Fruit fly (Drosophila melanogaster): ENCODE data around the gene CG14120.
A peak's percentile ranks its signal among the peaks of the same experiment; 100 is the strongest.

DNA sequence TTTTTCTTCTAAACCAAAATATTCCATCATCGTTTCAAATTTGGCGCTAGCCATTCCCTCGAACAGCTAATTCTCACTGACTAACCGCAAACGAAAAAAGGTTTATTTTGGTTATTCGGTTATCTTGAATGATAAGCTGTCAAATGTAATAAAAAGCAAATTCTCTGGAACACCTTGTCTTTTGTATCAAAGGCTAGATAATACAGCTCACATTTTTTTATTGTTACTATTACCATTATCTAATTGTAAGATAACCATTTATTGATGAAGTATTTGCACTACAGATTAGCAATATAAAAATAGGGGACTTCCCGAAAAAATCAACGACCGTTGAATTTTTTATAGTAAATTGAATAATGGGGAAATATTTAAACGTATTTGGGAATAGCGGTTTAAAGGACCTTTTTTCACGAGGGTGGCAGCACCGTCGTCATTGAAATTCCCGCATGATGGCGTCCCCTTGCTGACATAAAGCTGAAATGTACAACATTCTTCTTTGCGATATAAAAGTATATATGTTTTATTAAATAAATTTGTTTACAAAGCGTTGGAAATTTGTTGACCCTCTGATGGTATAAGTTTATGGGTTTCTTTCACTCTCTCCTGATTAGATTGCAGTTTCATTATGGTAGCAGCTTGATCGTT, 23.5 kb upstream of the CG14120 start, which contains the start of gene CG32107:
- no peak for TF ChIP-seq pan (optimal IDR thresholded peaks at IDR 0.05)
- peak; percentile 12 for TF ChIP-seq Dif (GFP tag; optimal IDR thresholded peaks at IDR 0.05; ENCODE audit: partially characterized antibody)
- no peak for TF ChIP-seq Rel (GFP tag; optimal IDR thresholded peaks at IDR 0.05)
- TF ChIP-seq Rel (tag; optimal IDR thresholded peaks at IDR 0.05), result peak; percentile 98
- TF ChIP-seq jim (GFP tag; optimal IDR thresholded peaks at IDR 0.05), result no peak
- no peak for TF ChIP-seq h (GFP tag; optimal IDR thresholded peaks at IDR 0.05)
- TF ChIP-seq br (GFP tag; optimal IDR thresholded peaks at IDR 0.05), result no peak
- TF ChIP-seq psq (GFP tag; optimal IDR thresholded peaks at IDR 0.05), result no peak
- peak; percentile 80 for TF ChIP-seq Myc (optimal IDR thresholded peaks at IDR 0.05)

Data from whole organism, wandering third instar larva.